Worm (Caenorhabditis elegans): ENCODE results near the gene F56D5.5.

Gene F56D5.5

DNA sequence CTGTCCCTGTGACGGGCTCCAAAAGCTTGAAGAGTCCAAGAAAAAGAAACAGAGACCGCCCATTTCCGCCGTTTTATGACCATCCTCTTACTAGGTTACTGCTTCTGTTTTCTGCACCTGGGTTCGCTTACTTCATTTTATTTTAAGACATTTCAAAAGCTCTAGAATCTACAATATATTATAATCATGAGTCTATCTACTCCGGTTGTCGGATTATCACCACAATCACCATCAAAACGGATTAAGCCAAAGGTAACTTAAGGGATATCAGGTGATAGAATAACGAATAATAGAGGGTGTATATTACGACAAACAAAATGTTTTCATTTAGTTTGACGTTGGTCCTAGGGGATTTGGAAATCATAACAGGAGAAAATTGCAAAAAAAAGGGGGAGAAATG lies 24.4 kb upstream of the F56D5.5 start:
- TF ChIP-seq ama-1 (optimal IDR thresholded peaks at IDR 0.05) (no peak), ceh-82 (tag; optimal IDR thresholded peaks at IDR 0.05) (no peak), mep-1 (tag; optimal IDR thresholded peaks at IDR 0.05) (no peak), nhr-6 (tag; optimal IDR thresholded peaks at IDR 0.05) (no peak), lin-15B (tag; optimal IDR thresholded peaks at IDR 0.05) (no peak), mxl-3 (GFP tag; optimal IDR thresholded peaks at IDR 0.05) (no peak), ceh-20 (GFP tag; IDR thresholded peaks at IDR 0.05) (no peak), jun-1 (tag; optimal IDR thresholded peaks at IDR 0.05) (no peak)

DNA sequence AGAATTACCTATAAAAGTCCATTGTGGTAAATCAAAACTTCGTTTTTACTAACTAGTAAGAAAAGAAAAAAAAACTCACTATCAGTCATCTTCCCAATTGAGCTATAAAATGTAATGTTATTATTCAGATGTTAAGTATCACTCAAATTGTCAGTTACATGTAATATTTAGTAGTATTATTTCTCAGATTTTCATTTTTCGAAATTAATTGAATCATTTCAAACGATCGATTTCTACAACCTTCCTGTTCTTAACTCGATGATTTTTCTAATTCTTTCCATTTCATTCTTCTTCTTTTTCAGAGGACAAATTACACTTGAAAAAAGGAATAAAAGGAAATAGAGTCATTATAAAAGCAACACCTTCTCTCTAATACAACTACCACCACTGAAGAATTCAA lies 20.1 kb upstream of the F56D5.5 start, which contains the start of gene F59B8.1:
TSS of gene F59B8.1 (plus strand) at position 301 of the 400 bp plus-strand sequence.
- no peak for TF ChIP-seq mxl-3 (GFP tag; optimal IDR thresholded peaks at IDR 0.05)

DNA sequence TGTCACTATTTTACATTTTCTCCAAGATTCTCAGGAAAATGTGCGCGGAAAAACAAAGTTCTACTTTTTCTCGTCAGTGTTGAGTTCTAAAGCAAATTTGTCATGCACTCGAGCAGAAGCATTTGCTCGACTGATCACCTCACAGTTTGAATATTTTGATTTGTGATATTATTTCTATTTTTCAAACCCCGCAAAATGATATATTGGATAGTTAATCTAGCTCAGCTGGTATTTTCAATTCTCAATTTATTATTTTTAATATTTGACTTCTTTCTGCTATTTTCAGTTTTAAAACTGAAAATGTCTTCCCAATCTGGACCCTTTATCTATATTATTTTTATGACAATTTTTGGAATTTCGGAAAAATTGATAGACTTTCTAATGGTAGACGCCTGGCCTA lies 15.2 kb upstream of the F56D5.5 start, which contains the start of gene srxa-2:
TSS of gene srxa-2 (plus strand) at position 301 of the 400 bp plus-strand sequence.
- no peak for TF ChIP-seq lin-1 (GFP tag; IDR thresholded peaks at IDR 0.05)
- no peak for TF ChIP-seq nhr-48 (tag; optimal IDR thresholded peaks at IDR 0.05)
- TF ChIP-seq pha-4 (GFP tag; IDR thresholded peaks at IDR 0.05) = no peak
- TF ChIP-seq pha-4 (tag; optimal IDR thresholded peaks at IDR 0.05) = no peak
- no peak for TF ChIP-seq ztf-7 (tag; optimal IDR thresholded peaks at IDR 0.05)
- TF ChIP-seq nhr-10 (tag; optimal IDR thresholded peaks at IDR 0.05) = no peak
- no peak for TF ChIP-seq dmd-9 (GFP tag; IDR thresholded peaks at IDR 0.05)
- TF ChIP-seq lim-7 (GFP tag; IDR thresholded peaks at IDR 0.05) = no peak

DNA sequence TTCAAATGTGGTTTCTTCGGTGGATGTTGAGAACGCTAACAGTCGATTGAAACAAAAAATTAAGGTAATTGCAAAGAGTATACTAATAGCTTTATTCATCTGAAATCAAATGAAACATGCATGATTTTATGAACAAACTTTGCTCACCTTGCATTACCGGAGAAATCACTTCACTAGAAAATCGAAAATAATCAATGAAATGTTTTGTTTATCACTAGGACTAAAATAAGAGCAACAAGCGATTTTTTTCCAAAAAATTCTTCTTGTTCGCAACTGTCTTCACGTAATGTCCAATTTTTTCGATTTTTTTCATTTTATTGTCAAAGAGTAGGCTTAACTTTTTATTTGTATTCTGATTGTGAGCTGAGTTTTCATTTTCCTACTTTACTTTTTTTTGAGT lies 14.5 kb upstream of the F56D5.5 start, which contains the start of gene F56D5.9:
TSS of gene F56D5.9 (minus strand) at position 101 of the 400 bp plus-strand sequence.
- TF ChIP-seq mxl-3 (GFP tag; optimal IDR thresholded peaks at IDR 0.05) = no peak

DNA sequence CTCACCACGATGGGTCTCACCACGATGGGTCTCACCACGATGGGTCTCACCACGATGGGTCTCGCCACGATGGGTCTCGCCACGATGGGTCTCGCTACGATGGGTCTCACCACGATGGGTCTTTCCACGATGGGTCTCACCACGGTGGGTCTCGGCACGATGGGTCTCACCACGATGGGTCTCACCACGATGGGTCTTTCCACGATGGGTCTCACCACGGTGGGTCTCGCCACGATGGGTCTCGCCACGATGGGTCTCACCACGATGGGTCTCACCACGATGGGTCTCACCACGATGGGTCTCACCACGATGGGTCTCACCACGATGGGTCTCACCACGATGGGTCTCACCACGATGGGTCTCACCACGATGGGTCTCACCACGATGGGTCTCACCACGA lies 2.9 kb upstream of the F56D5.5 start:
- TF ChIP-seq lim-7 (GFP tag; IDR thresholded peaks at IDR 0.05) (0 out of 2 replicates have a peak, but pooled peaks have one; percentile 22), set-16 (GFP tag; IDR thresholded peaks at IDR 0.05) (peak; percentile 59; the same call in 1 of the 2 replicates)

DNA sequence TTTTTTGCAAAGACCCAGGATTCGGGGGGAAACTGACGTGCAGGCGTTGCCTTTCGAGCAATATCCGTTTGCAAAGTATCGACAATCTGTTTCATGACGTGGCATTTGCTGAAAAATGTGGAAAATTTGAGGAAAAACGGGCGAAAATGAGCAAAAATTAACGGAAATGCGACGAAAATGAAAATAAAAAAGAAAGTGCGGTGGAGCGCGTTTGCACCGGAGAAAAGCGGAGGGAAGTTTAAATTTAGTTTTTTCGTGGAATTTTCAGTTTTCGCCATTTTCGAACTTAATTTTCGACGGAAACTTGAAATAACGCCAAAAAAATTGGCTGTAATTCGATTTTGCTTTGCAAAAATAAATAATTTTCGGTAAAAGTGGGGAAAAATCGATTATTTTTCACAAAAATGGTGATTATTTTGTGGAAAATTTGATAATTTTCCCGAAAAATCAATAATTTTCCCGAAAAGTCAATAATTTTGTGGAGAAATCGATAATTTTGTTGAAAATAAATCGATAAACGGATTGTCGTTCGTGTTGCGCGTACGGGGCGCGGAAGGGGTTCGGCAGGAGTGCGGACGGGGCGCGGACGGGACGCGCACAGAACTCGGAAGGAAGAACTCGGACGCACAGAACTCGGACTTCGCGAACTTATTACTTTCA lies 4.0 kb downstream of the F56D5.5 start:
- no peak for TF ChIP-seq attf-4 (tag; optimal IDR thresholded peaks at IDR 0.05)
- TF ChIP-seq ceh-28 (tag; optimal IDR thresholded peaks at IDR 0.05) = peak; percentile 75
- no peak for TF ChIP-seq daf-12 (tag; optimal IDR thresholded peaks at IDR 0.05)
- no peak for TF ChIP-seq rbr-2 (tag; optimal IDR thresholded peaks at IDR 0.05)
- no peak for TF ChIP-seq tra-1 (GFP tag; IDR thresholded peaks at IDR 0.05)
- no peak for TF ChIP-seq fos-1 (tag; optimal IDR thresholded peaks at IDR 0.05)
- no peak for TF ChIP-seq D1046.2 (GFP tag; IDR thresholded peaks at IDR 0.05)
- TF ChIP-seq lin-38 (GFP tag; IDR thresholded peaks at IDR 0.05) = peak; percentile 97
- no peak for TF ChIP-seq ZK546.5 (tag; optimal IDR thresholded peaks at IDR 0.05)
- no peak for TF ChIP-seq nhr-237 (tag; optimal IDR thresholded peaks at IDR 0.05)
- TF ChIP-seq mes-2 (tag; optimal IDR thresholded peaks at IDR 0.05; ENCODE audit: poor library complexity, severe bottlenecking) = no peak
- peak; percentile 79 for TF ChIP-seq dpl-1 (GFP tag; optimal IDR thresholded peaks at IDR 0.05)
- no peak for TF ChIP-seq nhr-48 (tag; optimal IDR thresholded peaks at IDR 0.05)
- TF ChIP-seq ceh-20 (GFP tag; IDR thresholded peaks at IDR 0.05) = no peak
- TF ChIP-seq unc-62 (GFP tag; optimal IDR thresholded peaks at IDR 0.05 in 1 of 2) = peak in 1 of 2 experiments; percentile 23
- TF ChIP-seq unc-62 (tag; optimal IDR thresholded peaks at IDR 0.05) = no peak
- no peak for TF ChIP-seq Y48G9A.11 (GFP tag; IDR thresholded peaks at IDR 0.05)
- TF ChIP-seq ceh-44 (GFP tag; IDR thresholded peaks at IDR 0.05) = no peak
- TF ChIP-seq unc-39 (tag; optimal IDR thresholded peaks at IDR 0.05) = no peak
- TF ChIP-seq hlh-11 (tag; optimal IDR thresholded peaks at IDR 0.05) = no peak
- TF ChIP-seq zfp-2 (tag; optimal IDR thresholded peaks at IDR 0.05) = no peak
- TF ChIP-seq ZK337.2 (GFP tag; IDR thresholded peaks at IDR 0.05) = no peak
- TF ChIP-seq vab-7 (GFP tag; IDR thresholded peaks at IDR 0.05) = no peak
- peak; percentile 46; the same call in 1 of the 2 replicates for TF ChIP-seq set-16 (GFP tag; IDR thresholded peaks at IDR 0.05)
- TF ChIP-seq spr-3 (GFP tag; optimal IDR thresholded peaks at IDR 0.05) = no peak
- no peak for TF ChIP-seq Y105C5A.15 (GFP tag; IDR thresholded peaks at IDR 0.05)
- no peak for TF ChIP-seq sdz-12 (GFP tag; optimal IDR thresholded peaks at IDR 0.05)

Measured in whole organism, L4 larva.